Worm (Caenorhabditis elegans) whole organism, L4/young adult: ENCODE results near the gene fbxb-105.

ENCODE experiments used
- W03F9.2 ChIP-seq: fragments of 150-350 bp; optimal IDR thresholded peaks from 2 replicates; lab custom pipeline; 2014; ENCODE audit warnings: missing biosample characterization, missing genetic modification characterization
- dao-5 ChIP-seq: sonication (generic microtip); optimal IDR thresholded peaks from 2 replicates; lab custom pipeline; 2016; ENCODE audit warnings: missing genotype, missing genetic modification characterization, moderate library complexity, missing compliant biosample characterization
- him-1 ChIP-seq: sonication (generic microtip); optimal IDR thresholded peaks from 2 replicates; lab custom pipeline; 2016; ENCODE audit warnings: missing genotype, missing genetic modification reagents, missing genetic modification characterization, missing compliant biosample characterization

The fbxb-105 gene

ce11 chrII:2764664-2765063 is 6.0 kb downstream of the fbxb-105 start, which contains the start of gene fbxb-108:
Gene fbxb-108 (plus strand): TSS chrII:2764964.
- no peak for TF ChIP-seq dao-5 (tag; lab: Kevin White, UChicago)
- no peak for TF ChIP-seq W03F9.2 (tag; lab: Kevin White, UChicago)
- no peak for TF ChIP-seq him-1 (tag; lab: Kevin White, UChicago)

ce11 chrII:2762108-2762507 is 8.6 kb downstream of the fbxb-105 start, which contains the start of gene fbxb-106:
Gene fbxb-106 (plus strand): TSS chrII:2762408.
- TF ChIP-seq W03F9.2 (tag; lab: Kevin White, UChicago) = no peak
- TF ChIP-seq him-1 (tag; lab: Kevin White, UChicago) = no peak
- no peak for TF ChIP-seq dao-5 (tag; lab: Kevin White, UChicago)

- TF ChIP-seq dao-5 (tag; lab: Kevin White, UChicago) = no peak
Observed at ce11 chrII:2758476-2758875, 12.2 kb downstream of the fbxb-105 start, which contains the start of gene fbxb-107. Gene fbxb-107 (plus strand): TSS chrII:2758772.

ce11 chrII:2757954-2758353 is 12.7 kb downstream of the fbxb-105 start, which contains the start of gene F29A7.8:
Gene F29A7.8 (minus strand): TSS chrII:2758054.
- no peak for TF ChIP-seq him-1 (tag; lab: Kevin White, UChicago)

ce11 chrII:2756351-2756750 is 14.3 kb downstream of the fbxb-105 start:
- TF ChIP-seq dao-5 (tag; lab: Kevin White, UChicago) (no peak), him-1 (tag; lab: Kevin White, UChicago) (no peak), W03F9.2 (tag; lab: Kevin White, UChicago) (no peak)

- TF ChIP-seq W03F9.2 (tag; lab: Kevin White, UChicago) (no peak), dao-5 (tag; lab: Kevin White, UChicago) (no peak), him-1 (tag; lab: Kevin White, UChicago) (no peak)
Observed at ce11 chrII:2754595-2754994, 16.1 kb downstream of the fbxb-105 start.

- TF ChIP-seq him-1 (tag; lab: Kevin White, UChicago) (no peak), W03F9.2 (tag; lab: Kevin White, UChicago) (no peak), dao-5 (tag; lab: Kevin White, UChicago) (no peak)
Observed at ce11 chrII:2752999-2753398, 17.7 kb downstream of the fbxb-105 start, which contains the start of gene F29A7.3. Gene F29A7.3 (plus strand): TSS chrII:2753299.

ce11 chrII:2752536-2752935 is 18.2 kb downstream of the fbxb-105 start, which contains the start of gene F29A7.6:
Gene F29A7.6 (minus strand): TSS chrII:2752611.
- TF ChIP-seq dao-5 (tag; lab: Kevin White, UChicago) (no peak), him-1 (tag; lab: Kevin White, UChicago) (no peak), W03F9.2 (tag; lab: Kevin White, UChicago) (peak; percentile 76)

- TF ChIP-seq him-1 (tag; lab: Kevin White, UChicago) = no peak
Observed at ce11 chrII:2751278-2751677, 19.4 kb downstream of the fbxb-105 start.

ce11 chrII:2749595-2750048 is 21.1 kb downstream of the fbxb-105 start, which contains the start of gene F29A7.4:
Gene F29A7.4 (plus strand): TSS chrII:2749998.
- no peak for TF ChIP-seq him-1 (tag; lab: Kevin White, UChicago)
- TF ChIP-seq dao-5 (tag; lab: Kevin White, UChicago) = no peak
- TF ChIP-seq W03F9.2 (tag; lab: Kevin White, UChicago) = no peak

- TF ChIP-seq W03F9.2 (tag; lab: Kevin White, UChicago) (no peak), dao-5 (tag; lab: Kevin White, UChicago) (no peak), him-1 (tag; lab: Kevin White, UChicago) (peak; percentile 18)
Observed at ce11 chrII:2747956-2748621, 22.6 kb downstream of the fbxb-105 start.

ce11 chrII:2742251-2742650 is 28.4 kb downstream of the fbxb-105 start, which contains the start of gene T05A8.7:
Gene T05A8.7 (minus strand): TSS chrII:2742351.
- TF ChIP-seq him-1 (tag; lab: Kevin White, UChicago) = no peak
- TF ChIP-seq dao-5 (tag; lab: Kevin White, UChicago) = no peak
- no peak for TF ChIP-seq W03F9.2 (tag; lab: Kevin White, UChicago)

- TF ChIP-seq dao-5 (tag; lab: Kevin White, UChicago) (no peak), him-1 (tag; lab: Kevin White, UChicago) (no peak), W03F9.2 (tag; lab: Kevin White, UChicago) (no peak)
Observed at ce11 chrII:2741405-2741804, 29.3 kb downstream of the fbxb-105 start.

ce11 chrII:2739619-2740018 is 31.1 kb downstream of the fbxb-105 start, which contains the start of gene T05A8.6:
Gene T05A8.6 (minus strand): TSS chrII:2739719.
- TF ChIP-seq W03F9.2 (tag; lab: Kevin White, UChicago) (no peak), him-1 (tag; lab: Kevin White, UChicago) (no peak), dao-5 (tag; lab: Kevin White, UChicago) (no peak)
